Fruit fly (Drosophila melanogaster) whole organism, wandering third instar larva: ENCODE data around the gene CG6154.

Source experiments
- CG32264 ChIP-seq: fragments of 200-800 bp; sonication (Bioruptor generic); optimal IDR thresholded peaks from 2 replicates; lab custom pipeline; 2016; ENCODE audit warnings: missing biosample characterization, missing genetic modification characterization
- CG9705 ChIP-seq: fragments of 200-800 bp; sonication (Bioruptor generic); optimal IDR thresholded peaks from 2 replicates; lab custom pipeline; 2018; ENCODE audit warnings: missing biosample characterization, mild to moderate bottlenecking, missing genetic modification characterization
- Dif ChIP-seq: fragments of 200-275, 200-300 bp; sonication (Bioruptor generic); optimal IDR thresholded peaks from 2 replicates; lab custom pipeline; 2018; ENCODE audit warnings: missing biosample characterization, missing genetic modification characterization; ENCODE audit not compliant: partially characterized antibody
- GATAd ChIP-seq: sonication (Bioruptor generic); optimal IDR thresholded peaks from 2 replicates; lab custom pipeline; 2016; ENCODE audit warnings: missing biosample characterization, missing genetic modification characterization
- HLH106 ChIP-seq: fragments of 200-800 bp; optimal IDR thresholded peaks from 3 replicates; lab custom pipeline; 2019; ENCODE audit warnings: missing biosample characterization, mild to moderate bottlenecking, missing genetic modification characterization, moderate library complexity
- Hnf4 ChIP-seq: fragments of 200-800 bp; sonication (Bioruptor generic); optimal IDR thresholded peaks from 2 replicates; lab custom pipeline; 2016; ENCODE audit warnings: missing biosample characterization, mild to moderate bottlenecking, missing genetic modification characterization
- Hr78 ChIP-seq: fragments of >200 bp; optimal IDR thresholded peaks from 2 replicates; lab custom pipeline; 2017; ENCODE audit warnings: missing biosample characterization, missing genetic modification characterization
- Hr83 ChIP-seq: fragments of 200-300 bp; sonication (Bioruptor generic); optimal IDR thresholded peaks from 2 replicates; lab custom pipeline; 2016; ENCODE audit warnings: missing biosample characterization, mild to moderate bottlenecking, missing genetic modification characterization, moderate library complexity; ENCODE audit not compliant: poor library complexity, severe bottlenecking
- Myc ChIP-seq: fragments of >200 bp; optimal IDR thresholded peaks from 2 replicates; lab custom pipeline; 2017
- N ChIP-seq: fragments of >200 bp; optimal IDR thresholded peaks from 2 replicates; lab custom pipeline; 2018; ENCODE audit warnings: missing biosample characterization, missing external identifiers, missing genetic modification characterization
- OdsH ChIP-seq: fragments of 200-800 bp; sonication (Bioruptor generic); optimal IDR thresholded peaks from 2 replicates; lab custom pipeline; 2016; ENCODE audit warnings: missing biosample characterization, mild to moderate bottlenecking, missing genetic modification characterization
- Rel ChIP-seq, 2 experiments: fragments of 200-800 bp; sonication (Bioruptor generic) in 1 of 2; optimal IDR thresholded peaks; 2 replicates in 1 of 2; 3 replicates in 1 of 2; lab custom pipeline; 2016 to 2019; ENCODE audit warnings: mild to moderate bottlenecking in 2 of 2, missing biosample characterization in 2 of 2, missing genetic modification characterization in 2 of 2, moderate library complexity in 1 of 2
- Sp1 ChIP-seq: fragments of 200-800 bp; sonication (Bioruptor generic); optimal IDR thresholded peaks from 3 replicates; lab custom pipeline; 2019; ENCODE audit warnings: missing biosample characterization, mild to moderate bottlenecking, missing genetic modification characterization, moderate library complexity
- Vsx2 ChIP-seq: fragments of 200-300, 225-300 bp; sonication (Bioruptor generic); optimal IDR thresholded peaks from 2 replicates; lab custom pipeline; 2018; ENCODE audit warnings: missing biosample characterization, missing genetic modification characterization; ENCODE audit not compliant: partially characterized antibody
- br ChIP-seq: fragments of 200-800 bp; sonication (Bioruptor generic); optimal IDR thresholded peaks from 2 replicates; lab custom pipeline; 2016; ENCODE audit warnings: missing biosample characterization, missing genetic modification characterization
- dl ChIP-seq, 2 experiments: fragments of 175-275, 200-275 bp in 1 of 2; fragments of 200-275 bp in 1 of 2; sonication (Bioruptor generic); optimal IDR thresholded peaks; lab custom pipeline; 2018; ENCODE audit warnings: mild to moderate bottlenecking in 2 of 2, missing biosample characterization in 2 of 2, missing genetic modification characterization in 2 of 2, moderate library complexity in 2 of 2; ENCODE audit not compliant: partially characterized antibody in 2 of 2, insufficient read depth in 1 of 2
- dsf ChIP-seq: sonication (Bioruptor generic); optimal IDR thresholded peaks from 2 replicates; lab custom pipeline; 2016; ENCODE audit warnings: missing biosample characterization, missing genetic modification characterization, borderline replicate concordance
- ey ChIP-seq: fragments of 200-800 bp; sonication (Bioruptor generic); optimal IDR thresholded peaks from 2 replicates; lab custom pipeline; 2016; ENCODE audit warnings: missing biosample characterization, missing genetic modification characterization
- foxo ChIP-seq, 2 experiments: fragments of 200-800 bp; sonication (Bioruptor generic); optimal IDR thresholded peaks; 2 replicates in 1 of 2; 3 replicates in 1 of 2; lab custom pipeline; 2016 to 2017; ENCODE audit warnings: missing biosample characterization in 2 of 2, missing genetic modification characterization in 2 of 2
- fru ChIP-seq: fragments of 200-800 bp; sonication (Bioruptor generic); optimal IDR thresholded peaks from 3 replicates; lab custom pipeline; 2016; ENCODE audit warnings: missing biosample characterization, mild to moderate bottlenecking, missing genetic modification characterization
- h ChIP-seq: fragments of 200-800 bp; sonication (Bioruptor generic); optimal IDR thresholded peaks from 3 replicates; lab custom pipeline; 2016; ENCODE audit warnings: missing biosample characterization, mild to moderate bottlenecking, missing genetic modification characterization
- psq ChIP-seq: fragments of 200-800 bp; sonication (Bioruptor generic); optimal IDR thresholded peaks from 3 replicates; lab custom pipeline; 2017; ENCODE audit warnings: missing biosample characterization, mild to moderate bottlenecking, missing genetic modification characterization, moderate library complexity
- rgr ChIP-seq: fragments of 200-800 bp; sonication (Bioruptor generic); optimal IDR thresholded peaks from 3 replicates; lab custom pipeline; 2016; ENCODE audit warnings: missing biosample characterization, mild to moderate bottlenecking, missing genetic modification characterization
- sage ChIP-seq: fragments of 200-800 bp; sonication (Bioruptor generic); optimal IDR thresholded peaks from 2 replicates; lab custom pipeline; 2016; ENCODE audit warnings: missing biosample characterization, mild to moderate bottlenecking, missing genetic modification characterization
- usp ChIP-seq: fragments of >200 bp; optimal IDR thresholded peaks from 2 replicates; lab custom pipeline; 2017; ENCODE audit warnings: missing biosample characterization, missing genetic modification characterization
- woc ChIP-seq: sonication (Bioruptor generic); optimal IDR thresholded peaks from 2 replicates; lab custom pipeline; 2016; ENCODE audit warnings: missing biosample characterization, mild to moderate bottlenecking, missing genetic modification characterization

CG6154 gene

DNA sequence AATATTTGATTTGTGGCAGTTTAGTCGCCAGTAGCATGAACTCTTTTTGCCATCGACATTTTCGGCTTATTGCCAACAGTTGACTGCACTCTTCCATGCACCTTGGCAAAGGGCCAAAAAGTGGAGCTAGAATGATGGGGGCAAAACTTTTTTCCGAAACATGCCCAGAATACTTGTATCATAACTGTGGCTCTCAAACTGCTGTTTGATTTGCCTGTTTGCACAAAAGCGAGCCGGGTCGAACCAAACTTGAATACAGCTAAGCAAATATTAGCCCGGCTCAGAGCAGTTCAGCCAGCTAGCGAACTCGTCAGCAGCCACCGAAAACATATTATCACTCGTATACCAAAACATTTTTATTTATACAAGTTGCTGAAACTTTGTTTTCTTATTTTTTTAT, 23.5 kb upstream of the CG6154 start:
- TF ChIP-seq sage (no peak), Hr83 (GFP tag; lab: Kevin White, UChicago) (peak; percentile 64)

dm6 chr3R:26242454-26243082, 19.9 kb upstream of the CG6154 start:
- no peak for TF ChIP-seq Hnf4 (GFP tag; lab: Kevin White, UChicago)
- TF ChIP-seq dsf (GFP tag; lab: Kevin White, UChicago) = no peak
- TF ChIP-seq Hr78 = no peak
- no peak for TF ChIP-seq N
- TF ChIP-seq Sp1 (GFP tag; lab: Kevin White, UChicago) = no peak
- no peak for TF ChIP-seq GATAd (GFP tag; lab: Kevin White, UChicago)
- TF ChIP-seq Hr83 (GFP tag; lab: Kevin White, UChicago) = no peak

dm6 chr3R:26247801-26248525, 14.5 kb upstream of the CG6154 start:
- TF ChIP-seq foxo (GFP tag; optimal IDR thresholded peaks at IDR 0.05; lab: Kevin White, UChicago) (peak in 1 of 2 experiments; percentile 27), HLH106 (peak; percentile 49), fru (GFP tag; lab: Kevin White, UChicago) (no peak), br (no peak), Hr83 (GFP tag; lab: Kevin White, UChicago) (no peak)

DNA sequence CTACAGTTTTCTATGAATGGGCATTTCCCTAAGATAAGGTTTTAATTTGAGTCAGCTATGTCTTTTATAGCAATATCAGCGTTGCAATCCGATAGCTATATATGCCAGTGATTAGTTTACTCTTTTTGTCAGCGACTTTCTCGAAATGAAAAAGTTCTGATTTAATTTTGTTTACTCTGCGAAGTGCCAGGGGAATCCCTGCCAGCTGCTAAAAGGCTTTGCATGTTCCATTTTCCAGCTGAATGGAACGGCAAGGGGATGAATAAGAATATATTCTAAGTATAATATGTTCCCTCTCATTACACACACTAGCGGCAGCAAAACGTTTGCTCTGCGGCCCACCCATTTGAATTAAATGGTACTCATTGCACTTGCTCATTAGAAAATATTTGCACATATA, 12.6 kb upstream of the CG6154 start:
- TF ChIP-seq usp = no peak
- no peak for TF ChIP-seq N
- TF ChIP-seq Rel (GFP tag; optimal IDR thresholded peaks at IDR 0.05; lab: Kevin White, UChicago) = no peak
- peak; percentile 51 for TF ChIP-seq Rel (tag; optimal IDR thresholded peaks at IDR 0.05; lab: Kevin White, UChicago)
- TF ChIP-seq Vsx2 (GFP tag; lab: Kevin White, UChicago) = no peak
- TF ChIP-seq ey (GFP tag; lab: Kevin White, UChicago) = no peak

DNA sequence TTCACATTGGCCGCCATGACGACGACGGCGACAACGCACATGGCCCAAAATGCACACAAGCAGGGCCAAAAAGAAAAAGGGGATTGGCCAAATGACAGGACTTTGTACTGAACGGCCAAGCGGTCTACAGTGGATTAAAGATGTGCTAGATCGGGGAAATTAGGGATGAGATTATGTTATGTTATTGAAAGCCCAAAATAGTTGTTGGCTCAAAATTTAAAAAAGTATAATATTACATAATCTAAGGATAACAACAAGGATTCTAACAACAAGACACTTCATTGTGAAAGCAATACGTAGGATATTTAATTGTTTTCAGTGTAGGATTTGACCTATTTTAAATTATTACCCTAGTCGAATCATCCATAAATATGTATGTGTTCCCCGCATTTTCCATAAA, 10.7 kb upstream of the CG6154 start:
- TF ChIP-seq h (GFP tag; lab: Kevin White, UChicago) (no peak), CG32264 (GFP tag; lab: Kevin White, UChicago) (no peak), OdsH (no peak), Dif (GFP tag; lab: Kevin White, UChicago) (no peak), woc (GFP tag; lab: Kevin White, UChicago) (no peak), Myc (lab: Kevin White, UChicago) (no peak), CG9705 (GFP tag; lab: Kevin White, UChicago) (no peak), rgr (GFP tag; lab: Kevin White, UChicago) (no peak), dl (GFP tag; optimal IDR thresholded peaks at IDR 0.05; lab: Kevin White, UChicago; ENCODE audit: insufficient read depth in 1 of 2, partially characterized antibody in 2 of 2) (no peak), usp (no peak), Hr83 (GFP tag; lab: Kevin White, UChicago) (no peak), dsf (GFP tag; lab: Kevin White, UChicago) (no peak)
- TF ChIP-seq, all 38 proteins: peak for 0

- TF ChIP-seq psq (GFP tag; lab: Kevin White, UChicago) (no peak), Myc (lab: Kevin White, UChicago) (peak; percentile 84), dsf (GFP tag; lab: Kevin White, UChicago) (no peak)
Observed at dm6 chr3R:26253792-26254191, 8.7 kb upstream of the CG6154 start.
